Worm (Caenorhabditis elegans) whole organism, young adult: Measurements from ENCODE around the gene chil-23.

Experiments used
- B0035.1 ChIP-seq: sonication (generic microtip); optimal IDR thresholded peaks from 2 replicates; lab custom pipeline; 2016; ENCODE audit warnings: missing genetic modification characterization, mild to moderate bottlenecking, missing compliant biosample characterization, missing genotype, missing genetic modification reagents
- athp-1 ChIP-seq: sonication (generic microtip); optimal IDR thresholded peaks from 2 replicates; lab custom pipeline; 2017; ENCODE audit warnings: mild to moderate bottlenecking, missing genetic modification characterization, missing compliant biosample characterization
- bed-1 ChIP-seq: fragments of 200-800 bp; sonication (Bioruptor generic); IDR thresholded peaks from 2 replicates; pipeline ENCODE4 v1.3.6; 2022; ENCODE audit warnings: missing genetic modification reagents, missing genetic modification characterization, missing compliant biosample characterization
- dpff-1 ChIP-seq: sonication (generic microtip); optimal IDR thresholded peaks from 2 replicates; lab custom pipeline; 2017; ENCODE audit warnings: mild to moderate bottlenecking, missing genetic modification characterization, missing compliant biosample characterization
- pha-4 ChIP-seq: fragments of 150-350 bp; sonication (generic microtip); optimal IDR thresholded peaks from 2 replicates; lab custom pipeline; 2014; ENCODE audit warnings: missing biosample characterization, missing genetic modification reagents, missing genetic modification characterization
- unc-62 ChIP-seq: fragments of 150-350 bp; optimal IDR thresholded peaks from 2 replicates; lab custom pipeline; 2014; ENCODE audit warnings: missing biosample characterization, missing genetic modification reagents, missing genetic modification characterization
- xnd-1 ChIP-seq: sonication (generic microtip); optimal IDR thresholded peaks from 2 replicates; lab custom pipeline; 2016; ENCODE audit warnings: missing genotype, missing genetic modification reagents, missing genetic modification characterization, missing compliant biosample characterization

- TF ChIP-seq bed-1 (GFP tag; lab: Robert Waterston, UW) (no peak), pha-4 (tag; lab: Kevin White, UChicago) (no peak), dpff-1 (tag; lab: Kevin White, UChicago) (no peak), unc-62 (GFP tag; lab: Kevin White, UChicago) (no peak), B0035.1 (tag; lab: Kevin White, UChicago) (no peak), xnd-1 (tag; lab: Kevin White, UChicago) (no peak), athp-1 (tag; lab: Kevin White, UChicago) (no peak)
These were observed 24.9 kb downstream of the chil-23 start, which contains the start of gene chil-15 for ce11 chrII:9443522-9443921.
